Worm (Caenorhabditis elegans) whole organism, L4/young adult: ENCODE results near the gene D1044.6.

Experiments used
- W03F9.2 ChIP-seq: fragments of 150-350 bp; optimal IDR thresholded peaks from 2 replicates; lab custom pipeline; 2014; ENCODE audit warnings: missing biosample characterization, missing genetic modification characterization
- dao-5 ChIP-seq: sonication (generic microtip); optimal IDR thresholded peaks from 2 replicates; lab custom pipeline; 2016; ENCODE audit warnings: missing genotype, missing genetic modification characterization, moderate library complexity, missing compliant biosample characterization
- him-1 ChIP-seq: sonication (generic microtip); optimal IDR thresholded peaks from 2 replicates; lab custom pipeline; 2016; ENCODE audit warnings: missing genotype, missing genetic modification reagents, missing genetic modification characterization, missing compliant biosample characterization

DNA sequence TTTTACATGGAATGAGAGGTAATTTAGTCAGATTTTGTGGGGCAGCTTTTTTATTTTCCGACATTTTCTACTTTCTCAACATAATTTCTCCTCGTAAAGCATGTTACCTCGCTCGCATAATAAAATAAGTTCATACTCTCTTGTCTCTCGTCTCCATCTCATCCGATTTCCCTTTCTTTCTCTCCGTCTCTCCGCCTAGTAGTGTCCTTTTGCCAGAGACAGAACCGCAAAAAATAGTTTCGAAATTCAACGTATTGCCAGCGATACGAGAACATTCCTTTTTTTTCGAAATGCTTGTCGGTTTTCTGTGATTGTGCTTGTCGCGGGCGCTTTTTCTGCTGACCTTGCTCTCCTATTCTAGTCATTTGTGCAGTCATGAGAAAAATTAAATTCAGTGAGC lies 38.8 kb downstream of the D1044.6 start:
- TF ChIP-seq W03F9.2 (tag; lab: Kevin White, UChicago) (no peak), him-1 (tag; lab: Kevin White, UChicago) (no peak), dao-5 (tag; lab: Kevin White, UChicago) (no peak)
